Fruit fly (Drosophila melanogaster): ENCODE measurements around the gene yip2.

- TF ChIP-seq dmrt93B (GFP tag; optimal IDR thresholded peaks at IDR 0.05) (no peak), CG9705 (GFP tag; optimal IDR thresholded peaks at IDR 0.05) (no peak), lola (GFP tag; optimal IDR thresholded peaks at IDR 0.05) (no peak), Abd-B (GFP tag; optimal IDR thresholded peaks at IDR 0.05) (no peak), psq (GFP tag; optimal IDR thresholded peaks at IDR 0.05) (no peak), rgr (GFP tag; optimal IDR thresholded peaks at IDR 0.05) (no peak), pan (optimal IDR thresholded peaks at IDR 0.05) (no peak), Hr78 (GFP tag; optimal IDR thresholded peaks at IDR 0.05) (no peak), fru (GFP tag; optimal IDR thresholded peaks at IDR 0.05) (no peak)
Observed at dm6 chr2L:9919218-9919617, 4.2 kb downstream of the yip2 start.

Data from whole organism, wandering third instar larva.